Worm (Caenorhabditis elegans): Measurements from ENCODE around the gene F47B7.4.

DNA sequence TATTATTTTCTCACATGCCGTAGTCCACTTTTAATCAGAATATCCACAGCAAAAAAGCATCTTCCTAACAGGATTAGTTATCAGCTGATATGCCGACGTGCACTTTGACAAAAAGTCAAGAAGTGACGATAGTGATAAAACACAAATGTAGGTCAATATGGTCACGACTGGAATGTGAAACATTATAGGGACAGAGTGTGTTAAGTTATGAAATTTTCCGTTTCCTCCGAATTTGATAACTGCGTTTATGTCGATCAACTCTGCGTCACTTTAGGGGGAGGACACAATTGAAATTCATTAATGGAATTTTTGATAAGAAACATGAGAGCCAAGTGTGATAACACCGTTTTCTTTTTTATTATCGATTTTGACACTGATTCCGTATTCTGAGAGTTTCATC lies 37.5 kb downstream of the F47B7.4 start, which contains the start of gene aex-4:
- TF ChIP-seq him-1 (tag; optimal IDR thresholded peaks at IDR 0.05) (no peak), W03F9.2 (tag; optimal IDR thresholded peaks at IDR 0.05) (no peak), dao-5 (tag; optimal IDR thresholded peaks at IDR 0.05) (no peak)

Measured in whole organism, L4/young adult.